Worm (Caenorhabditis elegans) whole organism, midembryonic: ENCODE measurements around the gene ebax-1.

Experiments
- T22C8.4 ChIP-seq: fragments of 200-800 bp; sonication (Bioruptor generic); IDR thresholded peaks from 2 replicates; pipeline ENCODE4 v1.3.6; 2022; ENCODE audit warnings: missing genetic modification characterization, missing compliant biosample characterization
- cog-1 ChIP-seq: sonication (generic microtip); optimal IDR thresholded peaks from 2 replicates; lab custom pipeline; 2016; ENCODE audit warnings: missing genetic modification characterization, missing compliant biosample characterization
- flt-1 ChIP-seq: fragments of 200-800 bp; sonication (Bioruptor generic); IDR thresholded peaks from 2 replicates; pipeline ENCODE4 v1.3.6; 2022; ENCODE audit warnings: missing genetic modification characterization, missing compliant biosample characterization
- klf-2 ChIP-seq: fragments of 200-800 bp; sonication (Bioruptor generic); conservative IDR thresholded peaks from 2 replicates; pipeline ENCODE4 v1.3.6; 2022; ENCODE audit warnings: missing genetic modification reagents, missing genetic modification characterization, missing compliant biosample characterization
- med-1 ChIP-seq: sonication (generic microtip); optimal IDR thresholded peaks from 2 replicates; lab custom pipeline; 2017; ENCODE audit warnings: missing genetic modification characterization, mild to moderate bottlenecking, missing compliant biosample characterization, antibody characterized with exemption, missing genetic modification reagents; ENCODE audit not compliant: insufficient read depth
- ref-1 ChIP-seq: fragments of 200-800 bp; sonication (Bioruptor generic); conservative IDR thresholded peaks from 2 replicates; pipeline ENCODE4 v1.3.6; 2022; ENCODE audit warnings: missing genetic modification reagents, missing genetic modification characterization, missing compliant biosample characterization
- tab-1 ChIP-seq: fragments of 200-800 bp; sonication (Bioruptor generic); IDR thresholded peaks from 2 replicates; pipeline ENCODE4 v1.3.6; 2022; ENCODE audit warnings: missing genetic modification characterization, missing compliant biosample characterization
- ztf-23 ChIP-seq: fragments of 200-800 bp; sonication (Bioruptor generic); IDR thresholded peaks from 2 replicates; pipeline ENCODE4 v1.3.6; 2022; ENCODE audit warnings: missing genetic modification reagents, missing genetic modification characterization, missing compliant biosample characterization
- ztf-29 ChIP-seq: fragments of 200-800 bp; sonication (Bioruptor generic); IDR thresholded peaks from 2 replicates; pipeline ENCODE4 v1.3.6; 2022; ENCODE audit warnings: missing genetic modification reagents, missing genetic modification characterization, missing compliant biosample characterization

ebax-1 gene

ce11 chrIV:10252350-10252792, 34.4 kb upstream of the ebax-1 start:
- TF ChIP-seq cog-1 (tag; lab: Kevin White, UChicago) (peak; percentile 36), ref-1 (no peak)

- TF ChIP-seq ztf-29 (no peak), T22C8.4 (GFP tag; lab: Robert Waterston, UW) (no peak), med-1 (GFP tag; lab: Kevin White, UChicago) (no peak)
Measured at ce11 chrIV:10252886-10253639, 33.7 kb upstream of the ebax-1 start.

- no peak for TF ChIP-seq ztf-29
- no peak for TF ChIP-seq klf-2 (GFP tag; lab: Robert Waterston, UW)
- no peak for TF ChIP-seq T22C8.4 (GFP tag; lab: Robert Waterston, UW)
- TF ChIP-seq tab-1 (GFP tag; lab: Robert Waterston, UW) = no peak
- no peak for TF ChIP-seq ref-1
- TF ChIP-seq med-1 (GFP tag; lab: Kevin White, UChicago) = no peak
- no peak for TF ChIP-seq cog-1 (tag; lab: Kevin White, UChicago)
- no peak for TF ChIP-seq ztf-23 (GFP tag; lab: Robert Waterston, UW)
- no peak for TF ChIP-seq flt-1 (GFP tag; lab: Robert Waterston, UW)
Measured at ce11 chrIV:10259557-10259956, 27.2 kb upstream of the ebax-1 start, which contains the start of gene F01G10.9. F01G10.9 (minus strand) TSS chrIV:10259657.

ce11 chrIV:10261061-10261460, 25.7 kb upstream of the ebax-1 start:
- TF ChIP-seq ztf-23 (GFP tag; lab: Robert Waterston, UW) (no peak), ztf-29 (no peak), T22C8.4 (GFP tag; lab: Robert Waterston, UW) (no peak), cog-1 (tag; lab: Kevin White, UChicago) (no peak), tab-1 (GFP tag; lab: Robert Waterston, UW) (no peak), ref-1 (no peak)

- TF ChIP-seq klf-2 (GFP tag; lab: Robert Waterston, UW) (0 out of 2 replicates have a peak, but pooled peaks have one; percentile 25), tab-1 (GFP tag; lab: Robert Waterston, UW) (0 out of 2 replicates have a peak, but pooled peaks have one; percentile 5)
Measured at ce11 chrIV:10262882-10263281, 23.9 kb upstream of the ebax-1 start.

- TF ChIP-seq klf-2 (GFP tag; lab: Robert Waterston, UW) = no peak
- TF ChIP-seq ztf-29 = no peak
- TF ChIP-seq ztf-23 (GFP tag; lab: Robert Waterston, UW) = no peak
- no peak for TF ChIP-seq flt-1 (GFP tag; lab: Robert Waterston, UW)
Measured at ce11 chrIV:10269137-10269933, 17.4 kb upstream of the ebax-1 start, which contains the start of the genes nspd-7 and Y43C5A.2. nspd-7 (minus strand) TSS chrIV:10269187. Y43C5A.2 (plus strand) TSS chrIV:10269883.

- TF ChIP-seq ref-1 = no peak
- no peak for TF ChIP-seq cog-1 (tag; lab: Kevin White, UChicago)
- TF ChIP-seq tab-1 (GFP tag; lab: Robert Waterston, UW) = no peak
- no peak for TF ChIP-seq ztf-29
- no peak for TF ChIP-seq med-1 (GFP tag; lab: Kevin White, UChicago)
- no peak for TF ChIP-seq klf-2 (GFP tag; lab: Robert Waterston, UW)
- no peak for TF ChIP-seq ztf-23 (GFP tag; lab: Robert Waterston, UW)
- TF ChIP-seq flt-1 (GFP tag; lab: Robert Waterston, UW) = no peak
- no peak for TF ChIP-seq T22C8.4 (GFP tag; lab: Robert Waterston, UW)
Measured at ce11 chrIV:10273360-10273759, 13.4 kb upstream of the ebax-1 start.

- TF ChIP-seq flt-1 (GFP tag; lab: Robert Waterston, UW) (no peak), med-1 (GFP tag; lab: Kevin White, UChicago) (no peak), ref-1 (no peak), ztf-29 (no peak), klf-2 (GFP tag; lab: Robert Waterston, UW) (no peak), tab-1 (GFP tag; lab: Robert Waterston, UW) (no peak), ztf-23 (GFP tag; lab: Robert Waterston, UW) (no peak), T22C8.4 (GFP tag; lab: Robert Waterston, UW) (no peak), cog-1 (tag; lab: Kevin White, UChicago) (no peak)
Measured at ce11 chrIV:10273781-10274313, 12.9 kb upstream of the ebax-1 start, which contains the start of gene Y43C5A.3. Y43C5A.3 (plus strand) TSS chrIV:10274036.

- TF ChIP-seq cog-1 (tag; lab: Kevin White, UChicago) (no peak), klf-2 (GFP tag; lab: Robert Waterston, UW) (no peak), ztf-29 (no peak), med-1 (GFP tag; lab: Kevin White, UChicago) (no peak), tab-1 (GFP tag; lab: Robert Waterston, UW) (no peak), T22C8.4 (GFP tag; lab: Robert Waterston, UW) (no peak), ref-1 (no peak), flt-1 (GFP tag; lab: Robert Waterston, UW) (no peak), ztf-23 (GFP tag; lab: Robert Waterston, UW) (no peak)
Measured at ce11 chrIV:10275050-10275449, 11.7 kb upstream of the ebax-1 start.
